Fruit fly (Drosophila melanogaster) whole organism, wandering third instar larva: ENCODE results near the gene Eig71Eb.

Experiments
- Abd-B ChIP-seq: fragments of >200 bp; optimal IDR thresholded peaks from 2 replicates; lab custom pipeline; 2017; ENCODE audit warnings: missing biosample characterization, missing genetic modification characterization
- CG32264 ChIP-seq: fragments of 200-800 bp; sonication (Bioruptor generic); optimal IDR thresholded peaks from 2 replicates; lab custom pipeline; 2016; ENCODE audit warnings: missing biosample characterization, missing genetic modification characterization
- Dif ChIP-seq: fragments of 200-275, 200-300 bp; sonication (Bioruptor generic); optimal IDR thresholded peaks from 2 replicates; lab custom pipeline; 2018; ENCODE audit warnings: missing biosample characterization, missing genetic modification characterization; ENCODE audit not compliant: partially characterized antibody
- GATAd ChIP-seq: sonication (Bioruptor generic); optimal IDR thresholded peaks from 2 replicates; lab custom pipeline; 2016; ENCODE audit warnings: missing biosample characterization, missing genetic modification characterization
- Mio ChIP-seq: sonication (Bioruptor generic); optimal IDR thresholded peaks from 2 replicates; lab custom pipeline; 2016; ENCODE audit warnings: missing biosample characterization, missing genetic modification characterization
- N ChIP-seq: fragments of >200 bp; optimal IDR thresholded peaks from 2 replicates; lab custom pipeline; 2018; ENCODE audit warnings: missing biosample characterization, missing external identifiers, missing genetic modification characterization
- OdsH ChIP-seq: fragments of 200-800 bp; sonication (Bioruptor generic); optimal IDR thresholded peaks from 2 replicates; lab custom pipeline; 2016; ENCODE audit warnings: missing biosample characterization, mild to moderate bottlenecking, missing genetic modification characterization
- br ChIP-seq: fragments of 200-800 bp; sonication (Bioruptor generic); optimal IDR thresholded peaks from 2 replicates; lab custom pipeline; 2016; ENCODE audit warnings: missing biosample characterization, missing genetic modification characterization
- brk ChIP-seq: fragments of 200-800 bp; sonication (Bioruptor generic); optimal IDR thresholded peaks from 2 replicates; lab custom pipeline; 2016; ENCODE audit warnings: missing biosample characterization, mild to moderate bottlenecking, missing genetic modification characterization
- dl ChIP-seq, 2 experiments: fragments of 175-275, 200-275 bp in 1 of 2; fragments of 200-275 bp in 1 of 2; sonication (Bioruptor generic); optimal IDR thresholded peaks; lab custom pipeline; 2018; ENCODE audit warnings: mild to moderate bottlenecking in 2 of 2, missing biosample characterization in 2 of 2, missing genetic modification characterization in 2 of 2, moderate library complexity in 2 of 2; ENCODE audit not compliant: partially characterized antibody in 2 of 2, insufficient read depth in 1 of 2
- h ChIP-seq: fragments of 200-800 bp; sonication (Bioruptor generic); optimal IDR thresholded peaks from 3 replicates; lab custom pipeline; 2016; ENCODE audit warnings: missing biosample characterization, mild to moderate bottlenecking, missing genetic modification characterization
- lola ChIP-seq: fragments of >200 bp; optimal IDR thresholded peaks from 2 replicates; lab custom pipeline; 2017; ENCODE audit warnings: missing biosample characterization, missing genetic modification characterization
- psq ChIP-seq: fragments of 200-800 bp; sonication (Bioruptor generic); optimal IDR thresholded peaks from 3 replicates; lab custom pipeline; 2017; ENCODE audit warnings: missing biosample characterization, mild to moderate bottlenecking, missing genetic modification characterization, moderate library complexity

- TF ChIP-seq GATAd (no peak), Dif (no peak), Mio (GFP tag; lab: Kevin White, UChicago) (no peak), N (GFP tag; lab: Kevin White, UChicago) (no peak), OdsH (GFP tag; lab: Kevin White, UChicago) (no peak), psq (GFP tag; lab: Kevin White, UChicago) (no peak), Abd-B (GFP tag; lab: Kevin White, UChicago) (no peak), CG32264 (GFP tag; lab: Kevin White, UChicago) (no peak), h (GFP tag; lab: Kevin White, UChicago) (no peak), dl (GFP tag; optimal IDR thresholded peaks at IDR 0.05; lab: Kevin White, UChicago; ENCODE audit: insufficient read depth in 1 of 2, partially characterized antibody in 2 of 2) (no peak), brk (no peak), lola (GFP tag; lab: Kevin White, UChicago) (no peak), br (GFP tag; lab: Kevin White, UChicago) (no peak)
Measured at dm6 chr3L:15687802-15688201, 38.1 kb downstream of the Eig71Eb start, which contains the start of gene CG34452.
